Worm (Caenorhabditis elegans) whole organism, L3 larva: ENCODE results near the gene F09G2.2.

Experiments
- ZK546.5 ChIP-seq: sonication (generic microtip); optimal IDR thresholded peaks from 2 replicates; lab custom pipeline; 2017; ENCODE audit warnings: missing biosample characterization, missing genetic modification characterization
- aly-2 ChIP-seq: fragments of 150-350 bp; optimal IDR thresholded peaks from 2 replicates; lab custom pipeline; 2014; ENCODE audit warnings: missing biosample characterization, missing genetic modification characterization
- ama-1 ChIP-seq: fragments of 150-350 bp; optimal IDR thresholded peaks from 2 replicates; lab custom pipeline; 2018
- ceh-28 ChIP-seq: fragments of 150-350 bp; optimal IDR thresholded peaks from 2 replicates; lab custom pipeline; 2014; ENCODE audit warnings: missing biosample characterization, missing genetic modification reagents, missing genetic modification characterization
- ceh-82 ChIP-seq: fragments of 150-350 bp; optimal IDR thresholded peaks from 2 replicates; lab custom pipeline; 2014; ENCODE audit warnings: missing biosample characterization, missing genetic modification characterization
- ceh-9 ChIP-seq: sonication (generic microtip); optimal IDR thresholded peaks from 2 replicates; lab custom pipeline; 2018; ENCODE audit warnings: missing biosample characterization, missing genetic modification characterization
- egl-27 ChIP-seq: sonication (generic microtip); optimal IDR thresholded peaks from 4 replicates; lab custom pipeline; 2017; ENCODE audit warnings: missing biosample characterization, missing genetic modification reagents, missing genetic modification characterization
- egl-5 ChIP-seq: fragments of 150-350 bp; optimal IDR thresholded peaks from 2 replicates; lab custom pipeline; 2017; ENCODE audit warnings: missing biosample characterization, missing genetic modification reagents, missing genetic modification characterization, inconsistent platforms
- elt-1 ChIP-seq: fragments of 150-350 bp; optimal IDR thresholded peaks from 2 replicates; lab custom pipeline; 2014; ENCODE audit warnings: missing biosample characterization, missing genetic modification characterization
- eor-1 ChIP-seq, 2 experiments: fragments of 150-350 bp; optimal IDR thresholded peaks; 2 replicates each; lab custom pipeline; 2014 to 2018; ENCODE audit warnings: missing biosample characterization in 2 of 2, missing genetic modification characterization in 2 of 2
- hmg-11 ChIP-seq: sonication (generic microtip); optimal IDR thresholded peaks from 2 replicates; lab custom pipeline; 2016; ENCODE audit warnings: missing genetic modification characterization, missing compliant biosample characterization
- lin-15B ChIP-seq: fragments of 150-350 bp; optimal IDR thresholded peaks from 2 replicates; lab custom pipeline; 2014; ENCODE audit warnings: missing biosample characterization, missing genetic modification characterization
- lin-39 ChIP-seq: fragments of 150-350 bp; optimal IDR thresholded peaks from 2 replicates; lab custom pipeline; 2018; ENCODE audit warnings: missing biosample characterization, missing genetic modification reagents, missing genetic modification characterization
- lsy-12 ChIP-seq: sonication (generic microtip); optimal IDR thresholded peaks from 2 replicates; lab custom pipeline; 2016; ENCODE audit warnings: mild to moderate bottlenecking, missing genetic modification characterization, missing compliant biosample characterization
- mml-1 ChIP-seq: fragments of 150-350 bp; sonication (generic microtip); optimal IDR thresholded peaks from 3 replicates; lab custom pipeline; 2014; ENCODE audit warnings: missing biosample characterization, missing genetic modification characterization
- nfya-1 ChIP-seq: sonication (generic microtip); optimal IDR thresholded peaks from 2 replicates; lab custom pipeline; 2017; ENCODE audit warnings: missing genetic modification characterization, mild to moderate bottlenecking, missing compliant biosample characterization, antibody characterized with exemption, moderate library complexity; ENCODE audit not compliant: insufficient read depth
- nhr-23 ChIP-seq: fragments of 150-350 bp; optimal IDR thresholded peaks from 2 replicates; lab custom pipeline; 2014; ENCODE audit warnings: missing biosample characterization, missing genetic modification reagents, missing genetic modification characterization
- nhr-237 ChIP-seq: fragments of 150-350 bp; optimal IDR thresholded peaks from 2 replicates; lab custom pipeline; 2014; ENCODE audit warnings: missing biosample characterization, missing genetic modification characterization
- nhr-25 ChIP-seq: sonication (generic microtip); optimal IDR thresholded peaks from 2 replicates; lab custom pipeline; 2017; ENCODE audit warnings: missing biosample characterization, missing genetic modification characterization
- nhr-76 ChIP-seq: fragments of 150-350 bp; sonication (generic microtip); optimal IDR thresholded peaks from 5 replicates; lab custom pipeline; 2014; ENCODE audit warnings: missing biosample characterization, missing genetic modification characterization
- pha-4 ChIP-seq: fragments of 150-350 bp; optimal IDR thresholded peaks from 2 replicates; lab custom pipeline; 2014; ENCODE audit warnings: missing biosample characterization, missing genetic modification reagents, missing genetic modification characterization
- pqm-1 ChIP-seq: fragments of 150-350 bp; optimal IDR thresholded peaks from 2 replicates; lab custom pipeline; 2017; ENCODE audit warnings: missing biosample characterization, missing genetic modification characterization, inconsistent platforms
- skn-1 ChIP-seq: fragments of 150-350 bp; optimal IDR thresholded peaks from 2 replicates; lab custom pipeline; 2014; ENCODE audit warnings: missing biosample characterization, missing genetic modification characterization
- snpc-4 ChIP-seq: fragments of 150-350 bp; optimal IDR thresholded peaks from 2 replicates; lab custom pipeline; 2014; ENCODE audit warnings: missing biosample characterization, missing genetic modification characterization
- tbx-2 ChIP-seq: sonication (generic microtip); optimal IDR thresholded peaks from 2 replicates; lab custom pipeline; 2016; ENCODE audit warnings: mild to moderate bottlenecking, missing genetic modification characterization, missing compliant biosample characterization
- unc-39 ChIP-seq: sonication (generic microtip); optimal IDR thresholded peaks from 4 replicates; lab custom pipeline; 2017; ENCODE audit warnings: missing biosample characterization, missing genetic modification characterization
- unc-62 ChIP-seq: fragments of 150-350 bp; sonication (generic microtip); optimal IDR thresholded peaks from 4 replicates; lab custom pipeline; 2014; ENCODE audit warnings: missing biosample characterization, missing genetic modification reagents, missing genetic modification characterization
- zag-1 ChIP-seq: fragments of 150-350 bp; optimal IDR thresholded peaks from 2 replicates; lab custom pipeline; 2014; ENCODE audit warnings: missing biosample characterization, missing genetic modification characterization
- ztf-11 ChIP-seq: fragments of 150-350 bp; optimal IDR thresholded peaks from 2 replicates; lab custom pipeline; 2014; ENCODE audit warnings: missing biosample characterization, missing genetic modification characterization

Gene F09G2.2

ce11 chrV:7216016-7216415 is 19.3 kb downstream of the F09G2.2 start:
- TF ChIP-seq unc-39 (tag; lab: Kevin White, UChicago) (no peak), hmg-11 (tag; lab: Kevin White, UChicago) (peak; percentile 44), nhr-76 (no peak), lin-15B (tag; lab: Kevin White, UChicago) (peak; percentile 28), mml-1 (no peak), nfya-1 (tag; lab: Kevin White, UChicago) (peak; percentile 46), snpc-4 (tag; lab: Kevin White, UChicago) (peak; percentile 11), lin-39 (tag; lab: Kevin White, UChicago) (peak; percentile 16)

ce11 chrV:7218988-7219387 is 22.3 kb downstream of the F09G2.2 start, which contains the start of gene C13F10.5:
Gene C13F10.5 (minus strand): TSS chrV:7219088.
- TF ChIP-seq nhr-25 (tag; lab: Kevin White, UChicago) (no peak), ztf-11 (tag; lab: Kevin White, UChicago) (no peak), pha-4 (tag; lab: Kevin White, UChicago) (no peak), nhr-237 (tag; lab: Kevin White, UChicago) (no peak), eor-1 (tag; optimal IDR thresholded peaks at IDR 0.05; lab: Kevin White, UChicago) (no peak), ama-1 (lab: Kevin White, UChicago) (no peak), snpc-4 (tag; lab: Kevin White, UChicago) (no peak)

ce11 chrV:7220973-7221519 is 24.3 kb downstream of the F09G2.2 start, which contains the start of the genes C13F10.8, C13F10.6 and kxd-1:
Gene C13F10.8 (minus strand): TSS chrV:7221023.
Gene C13F10.6 (minus strand): TSS chrV:7221039.
Gene kxd-1 (plus strand): TSS chrV:7221469.
- TF ChIP-seq ceh-28: peak; percentile 9
- peak; percentile 6 for TF ChIP-seq nfya-1 (tag; lab: Kevin White, UChicago)
- no peak for TF ChIP-seq pqm-1
- no peak for TF ChIP-seq unc-39 (tag; lab: Kevin White, UChicago)
- no peak for TF ChIP-seq ceh-9 (tag; lab: Kevin White, UChicago)
- no peak for TF ChIP-seq zag-1 (tag; lab: Kevin White, UChicago)
- TF ChIP-seq nhr-23 (tag; lab: Kevin White, UChicago): peak; percentile 3
- peak; percentile 28 for TF ChIP-seq hmg-11 (tag; lab: Kevin White, UChicago)
- no peak for TF ChIP-seq skn-1
- no peak for TF ChIP-seq pha-4 (tag; lab: Kevin White, UChicago)
- no peak for TF ChIP-seq nhr-25 (tag; lab: Kevin White, UChicago)

ce11 chrV:7223152-7223551 is 26.4 kb downstream of the F09G2.2 start, which contains the start of gene C13F10.7:
Gene C13F10.7 (minus strand): TSS chrV:7223252.
- TF ChIP-seq nfya-1 (tag; lab: Kevin White, UChicago) (no peak), unc-62 (GFP tag; lab: Kevin White, UChicago) (no peak), ZK546.5 (no peak), lsy-12 (tag; lab: Kevin White, UChicago) (no peak), pqm-1 (no peak), elt-1 (tag; lab: Kevin White, UChicago) (no peak), skn-1 (no peak), aly-2 (tag; lab: Kevin White, UChicago) (no peak), lin-15B (tag; lab: Kevin White, UChicago) (no peak), tbx-2 (tag; lab: Kevin White, UChicago) (no peak)

ce11 chrV:7223941-7224340 is 27.2 kb downstream of the F09G2.2 start, which contains the start of gene C13F10.1:
Gene C13F10.1 (plus strand): TSS chrV:7224078.
- TF ChIP-seq lin-39 (tag; lab: Kevin White, UChicago): peak; percentile 63
- no peak for TF ChIP-seq nhr-25 (tag; lab: Kevin White, UChicago)
- TF ChIP-seq egl-5 (tag; lab: Kevin White, UChicago): peak; percentile 54
- peak; percentile 57 for TF ChIP-seq hmg-11 (tag; lab: Kevin White, UChicago)
- no peak for TF ChIP-seq ama-1 (lab: Kevin White, UChicago)
- peak; percentile 29 for TF ChIP-seq nfya-1 (tag; lab: Kevin White, UChicago)

ce11 chrV:7224353-7224752 is 27.6 kb downstream of the F09G2.2 start:
- TF ChIP-seq ceh-82 (tag; lab: Kevin White, UChicago) (no peak), unc-39 (tag; lab: Kevin White, UChicago) (no peak), egl-27 (tag; lab: Kevin White, UChicago) (no peak)
- TF ChIP-seq, all 47 proteins: peak for 0
